Worm (Caenorhabditis elegans) whole organism, early embryonic: Measurements from ENCODE around the gene usp-50.

ENCODE experiments used
- B0310.2 ChIP-seq: sonication (generic microtip); optimal IDR thresholded peaks from 2 replicates; lab custom pipeline; 2016; ENCODE audit warnings: mild to moderate bottlenecking, missing genetic modification characterization, missing compliant biosample characterization
- F13C5.2 ChIP-seq: sonication (generic microtip); optimal IDR thresholded peaks from 2 replicates; lab custom pipeline; 2017; ENCODE audit warnings: mild to moderate bottlenecking, missing genetic modification characterization, inconsistent platforms, missing compliant biosample characterization
- aly-1 ChIP-seq: sonication (generic microtip); optimal IDR thresholded peaks from 2 replicates; lab custom pipeline; 2016; ENCODE audit warnings: missing genetic modification characterization, missing compliant biosample characterization
- ama-1 ChIP-seq: fragments of 150-350 bp; optimal IDR thresholded peaks from 2 replicates; lab custom pipeline; 2014
- ceh-13 ChIP-seq: fragments of 200-800 bp; sonication (Bioruptor generic); optimal IDR thresholded peaks from 2 replicates; lab custom pipeline; 2018; ENCODE audit warnings: mild to moderate bottlenecking, missing genetic modification characterization, missing compliant biosample characterization
- ceh-36 ChIP-seq: sonication (generic microtip); optimal IDR thresholded peaks from 2 replicates; lab custom pipeline; 2016; ENCODE audit warnings: missing genetic modification characterization, inconsistent platforms, missing compliant biosample characterization
- ets-7 ChIP-seq: sonication (generic microtip); optimal IDR thresholded peaks from 2 replicates; lab custom pipeline; 2016; ENCODE audit warnings: missing genotype, missing genetic modification characterization, missing compliant biosample characterization
- flt-1 ChIP-seq: fragments of 200-800 bp; sonication (Bioruptor generic); IDR thresholded peaks from 2 replicates; pipeline ENCODE4 v1.3.6; 2022; ENCODE audit warnings: missing genetic modification characterization, missing compliant biosample characterization
- hmbx-1 ChIP-seq: sonication (generic microtip); optimal IDR thresholded peaks from 2 replicates; lab custom pipeline; 2016; ENCODE audit warnings: mild to moderate bottlenecking, missing genetic modification characterization, missing compliant biosample characterization
- hmg-4 ChIP-seq: fragments of 200-800 bp; sonication (Bioruptor generic); optimal IDR thresholded peaks from 2 replicates; lab custom pipeline; 2018; ENCODE audit warnings: mild to moderate bottlenecking, missing genetic modification characterization, missing compliant biosample characterization
- hnd-1 ChIP-seq: sonication (generic microtip); optimal IDR thresholded peaks from 2 replicates; lab custom pipeline; 2016; ENCODE audit warnings: missing genetic modification characterization, missing compliant biosample characterization
- pes-1 ChIP-seq: fragments of 200-800 bp; sonication (Bioruptor generic); IDR thresholded peaks from 2 replicates; pipeline ENCODE4 v1.3.6; 2022; ENCODE audit warnings: missing genetic modification reagents, missing genetic modification characterization, missing compliant biosample characterization
- scrt-1 ChIP-seq: fragments of 200-800 bp; sonication (Bioruptor generic); IDR thresholded peaks from 2 replicates; pipeline ENCODE4 v1.3.6; 2022; ENCODE audit warnings: missing genetic modification characterization, missing compliant biosample characterization
- sea-1 ChIP-seq: fragments of 200-800 bp; sonication (Bioruptor generic); conservative IDR thresholded peaks from 2 replicates; pipeline ENCODE4 v1.3.6; 2022; ENCODE audit warnings: missing genetic modification characterization, missing compliant biosample characterization
- tbx-11 ChIP-seq: fragments of 200-800 bp; sonication (Bioruptor generic); IDR thresholded peaks from 2 replicates; pipeline ENCODE4 v1.3.6; 2022; ENCODE audit warnings: missing genetic modification characterization, missing compliant biosample characterization
- tbx-37 ChIP-seq: fragments of 200-800 bp; sonication (Bioruptor generic); conservative IDR thresholded peaks from 2 replicates; pipeline ENCODE4 v1.3.6; 2022; ENCODE audit warnings: missing genetic modification reagents, missing genetic modification characterization, missing compliant biosample characterization
- tra-4 ChIP-seq: sonication (generic microtip); optimal IDR thresholded peaks from 2 replicates; lab custom pipeline; 2017; ENCODE audit warnings: missing genetic modification characterization, missing compliant biosample characterization

usp-50 gene

ce11 chrV:17981732-17982131, 57.0 kb downstream of the usp-50 start:
- TF ChIP-seq pes-1 = no peak
- TF ChIP-seq hmbx-1 (tag; lab: Kevin White, UChicago) = no peak
- TF ChIP-seq hnd-1 (tag; lab: Kevin White, UChicago) = no peak
- no peak for TF ChIP-seq ets-7 (tag; lab: Kevin White, UChicago)

DNA sequence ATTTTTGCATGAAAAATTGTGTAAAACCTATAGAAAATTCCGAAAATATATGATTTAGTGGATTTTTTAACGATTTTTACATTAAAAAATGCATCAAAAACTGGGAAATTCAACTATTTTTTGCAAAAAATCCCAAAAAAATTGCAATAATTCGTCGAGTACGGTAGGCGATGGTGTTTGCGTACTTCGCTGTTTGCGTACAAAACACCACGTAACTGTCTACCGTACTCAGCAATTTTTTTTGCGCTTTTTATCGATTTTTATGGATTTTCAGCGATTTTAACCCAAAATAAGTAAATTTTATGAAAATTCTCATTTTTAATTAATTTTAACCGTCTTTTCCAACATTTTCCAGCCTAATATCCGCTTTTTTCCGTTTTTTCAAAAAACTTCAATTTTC, 58.2 kb downstream of the usp-50 start:
- no peak for TF ChIP-seq ets-7 (tag; lab: Kevin White, UChicago)
- TF ChIP-seq aly-1 (tag; lab: Kevin White, UChicago) = no peak
- TF ChIP-seq sea-1 (GFP tag; lab: Robert Waterston, UW) = no peak
- no peak for TF ChIP-seq scrt-1
- no peak for TF ChIP-seq tbx-11
- no peak for TF ChIP-seq F13C5.2 (tag; lab: Kevin White, UChicago)
- no peak for TF ChIP-seq ama-1 (lab: Kevin White, UChicago)
- TF ChIP-seq tbx-37 (GFP tag; lab: Robert Waterston, UW) = no peak
- TF ChIP-seq ceh-13 = no peak
- TF ChIP-seq tra-4 (tag; lab: Kevin White, UChicago) = no peak
- no peak for TF ChIP-seq B0310.2 (tag; lab: Kevin White, UChicago)
- TF ChIP-seq flt-1 (GFP tag; lab: Robert Waterston, UW) = no peak
- TF ChIP-seq ceh-36 (tag; lab: Kevin White, UChicago) = no peak
- no peak for TF ChIP-seq hmbx-1 (tag; lab: Kevin White, UChicago)
- no peak for TF ChIP-seq hnd-1 (tag; lab: Kevin White, UChicago)
- TF ChIP-seq pes-1 = no peak
- TF ChIP-seq hmg-4 (GFP tag; lab: Kevin White, UChicago) = no peak
